Fruit fly (Drosophila melanogaster) whole organism, wandering third instar larva: Measurements from ENCODE around the gene pico.
A peak's percentile ranks its signal among the peaks of the same experiment; 100 is the strongest.

Experiments used
- Abd-B ChIP-seq: fragments of >200 bp; optimal IDR thresholded peaks from 2 replicates; lab custom pipeline; 2017; ENCODE audit warnings: missing biosample characterization, missing genetic modification characterization
- CG32264 ChIP-seq: fragments of 200-800 bp; sonication (Bioruptor generic); optimal IDR thresholded peaks from 2 replicates; lab custom pipeline; 2016; ENCODE audit warnings: missing biosample characterization, missing genetic modification characterization
- CG9705 ChIP-seq: fragments of 200-800 bp; sonication (Bioruptor generic); optimal IDR thresholded peaks from 2 replicates; lab custom pipeline; 2018; ENCODE audit warnings: missing biosample characterization, mild to moderate bottlenecking, missing genetic modification characterization
- CrebA ChIP-seq: fragments of 200-800 bp; sonication (Bioruptor generic); optimal IDR thresholded peaks from 2 replicates; lab custom pipeline; 2016; ENCODE audit warnings: missing biosample characterization, mild to moderate bottlenecking, missing genetic modification characterization, borderline replicate concordance
- Dfd ChIP-seq: fragments of >200 bp; optimal IDR thresholded peaks from 2 replicates; lab custom pipeline; 2017; ENCODE audit warnings: missing biosample characterization, missing genetic modification characterization
- Dif ChIP-seq: fragments of 200-275, 200-300 bp; sonication (Bioruptor generic); optimal IDR thresholded peaks from 2 replicates; lab custom pipeline; 2018; ENCODE audit warnings: missing biosample characterization, missing genetic modification characterization; ENCODE audit not compliant: partially characterized antibody
- GATAd ChIP-seq: sonication (Bioruptor generic); optimal IDR thresholded peaks from 2 replicates; lab custom pipeline; 2016; ENCODE audit warnings: missing biosample characterization, missing genetic modification characterization
- HLH106 ChIP-seq: fragments of 200-800 bp; optimal IDR thresholded peaks from 3 replicates; lab custom pipeline; 2019; ENCODE audit warnings: missing biosample characterization, mild to moderate bottlenecking, missing genetic modification characterization, moderate library complexity
- Hnf4 ChIP-seq: fragments of 200-800 bp; sonication (Bioruptor generic); optimal IDR thresholded peaks from 2 replicates; lab custom pipeline; 2016; ENCODE audit warnings: missing biosample characterization, mild to moderate bottlenecking, missing genetic modification characterization
- Hr78 ChIP-seq: fragments of >200 bp; optimal IDR thresholded peaks from 2 replicates; lab custom pipeline; 2017; ENCODE audit warnings: missing biosample characterization, missing genetic modification characterization
- Hr83 ChIP-seq: fragments of 200-300 bp; sonication (Bioruptor generic); optimal IDR thresholded peaks from 2 replicates; lab custom pipeline; 2016; ENCODE audit warnings: missing biosample characterization, mild to moderate bottlenecking, missing genetic modification characterization, moderate library complexity; ENCODE audit not compliant: poor library complexity, severe bottlenecking
- Jra ChIP-seq: sonication (Bioruptor generic); optimal IDR thresholded peaks from 2 replicates; lab custom pipeline; 2016; ENCODE audit warnings: missing biosample characterization, missing genetic modification characterization
- Mio ChIP-seq: sonication (Bioruptor generic); optimal IDR thresholded peaks from 2 replicates; lab custom pipeline; 2016; ENCODE audit warnings: missing biosample characterization, missing genetic modification characterization
- Myc ChIP-seq: fragments of >200 bp; optimal IDR thresholded peaks from 2 replicates; lab custom pipeline; 2017
- N ChIP-seq: fragments of >200 bp; optimal IDR thresholded peaks from 2 replicates; lab custom pipeline; 2018; ENCODE audit warnings: missing biosample characterization, missing external identifiers, missing genetic modification characterization
- OdsH ChIP-seq: fragments of 200-800 bp; sonication (Bioruptor generic); optimal IDR thresholded peaks from 2 replicates; lab custom pipeline; 2016; ENCODE audit warnings: missing biosample characterization, mild to moderate bottlenecking, missing genetic modification characterization
- Rel ChIP-seq, 2 experiments: fragments of 200-800 bp; sonication (Bioruptor generic) in 1 of 2; optimal IDR thresholded peaks; 2 replicates in 1 of 2; 3 replicates in 1 of 2; lab custom pipeline; 2016 to 2019; ENCODE audit warnings: mild to moderate bottlenecking in 2 of 2, missing biosample characterization in 2 of 2, missing genetic modification characterization in 2 of 2, moderate library complexity in 1 of 2
- Sp1 ChIP-seq: fragments of 200-800 bp; sonication (Bioruptor generic); optimal IDR thresholded peaks from 3 replicates; lab custom pipeline; 2019; ENCODE audit warnings: missing biosample characterization, mild to moderate bottlenecking, missing genetic modification characterization, moderate library complexity
- Vsx2 ChIP-seq: fragments of 200-300, 225-300 bp; sonication (Bioruptor generic); optimal IDR thresholded peaks from 2 replicates; lab custom pipeline; 2018; ENCODE audit warnings: missing biosample characterization, missing genetic modification characterization; ENCODE audit not compliant: partially characterized antibody
- br ChIP-seq: fragments of 200-800 bp; sonication (Bioruptor generic); optimal IDR thresholded peaks from 2 replicates; lab custom pipeline; 2016; ENCODE audit warnings: missing biosample characterization, missing genetic modification characterization
- brk ChIP-seq: fragments of 200-800 bp; sonication (Bioruptor generic); optimal IDR thresholded peaks from 2 replicates; lab custom pipeline; 2016; ENCODE audit warnings: missing biosample characterization, mild to moderate bottlenecking, missing genetic modification characterization
- dl ChIP-seq, 2 experiments: fragments of 175-275, 200-275 bp in 1 of 2; fragments of 200-275 bp in 1 of 2; sonication (Bioruptor generic); optimal IDR thresholded peaks; lab custom pipeline; 2018; ENCODE audit warnings: mild to moderate bottlenecking in 2 of 2, missing biosample characterization in 2 of 2, missing genetic modification characterization in 2 of 2, moderate library complexity in 2 of 2; ENCODE audit not compliant: partially characterized antibody in 2 of 2, insufficient read depth in 1 of 2
- dmrt93B ChIP-seq: fragments of 200-800 bp; sonication (Bioruptor generic); optimal IDR thresholded peaks from 2 replicates; lab custom pipeline; 2018; ENCODE audit warnings: missing biosample characterization, mild to moderate bottlenecking, missing genetic modification characterization
- dsf ChIP-seq: sonication (Bioruptor generic); optimal IDR thresholded peaks from 2 replicates; lab custom pipeline; 2016; ENCODE audit warnings: missing biosample characterization, missing genetic modification characterization, borderline replicate concordance
- ey ChIP-seq: fragments of 200-800 bp; sonication (Bioruptor generic); optimal IDR thresholded peaks from 2 replicates; lab custom pipeline; 2016; ENCODE audit warnings: missing biosample characterization, missing genetic modification characterization
- foxo ChIP-seq, 2 experiments: fragments of 200-800 bp; sonication (Bioruptor generic); optimal IDR thresholded peaks; 2 replicates in 1 of 2; 3 replicates in 1 of 2; lab custom pipeline; 2016 to 2017; ENCODE audit warnings: missing biosample characterization in 2 of 2, missing genetic modification characterization in 2 of 2
- fru ChIP-seq: fragments of 200-800 bp; sonication (Bioruptor generic); optimal IDR thresholded peaks from 3 replicates; lab custom pipeline; 2016; ENCODE audit warnings: missing biosample characterization, mild to moderate bottlenecking, missing genetic modification characterization
- h ChIP-seq: fragments of 200-800 bp; sonication (Bioruptor generic); optimal IDR thresholded peaks from 3 replicates; lab custom pipeline; 2016; ENCODE audit warnings: missing biosample characterization, mild to moderate bottlenecking, missing genetic modification characterization
- jim ChIP-seq: fragments of 175-275, 200-325 bp; sonication (Bioruptor generic); optimal IDR thresholded peaks from 2 replicates; lab custom pipeline; 2016; ENCODE audit warnings: missing biosample characterization, mild to moderate bottlenecking, missing genetic modification characterization
- lola ChIP-seq: fragments of >200 bp; optimal IDR thresholded peaks from 2 replicates; lab custom pipeline; 2017; ENCODE audit warnings: missing biosample characterization, missing genetic modification characterization
- pan ChIP-seq: fragments of >200 bp; optimal IDR thresholded peaks from 2 replicates; lab custom pipeline; 2017
- psq ChIP-seq: fragments of 200-800 bp; sonication (Bioruptor generic); optimal IDR thresholded peaks from 3 replicates; lab custom pipeline; 2017; ENCODE audit warnings: missing biosample characterization, mild to moderate bottlenecking, missing genetic modification characterization, moderate library complexity
- rgr ChIP-seq: fragments of 200-800 bp; sonication (Bioruptor generic); optimal IDR thresholded peaks from 3 replicates; lab custom pipeline; 2016; ENCODE audit warnings: missing biosample characterization, mild to moderate bottlenecking, missing genetic modification characterization
- sage ChIP-seq: fragments of 200-800 bp; sonication (Bioruptor generic); optimal IDR thresholded peaks from 2 replicates; lab custom pipeline; 2016; ENCODE audit warnings: missing biosample characterization, mild to moderate bottlenecking, missing genetic modification characterization
- sv ChIP-seq: fragments of 200-800 bp; sonication (Bioruptor generic); optimal IDR thresholded peaks from 3 replicates; lab custom pipeline; 2016; ENCODE audit warnings: missing biosample characterization, missing genetic modification characterization
- tai ChIP-seq: sonication (Bioruptor generic); optimal IDR thresholded peaks from 2 replicates; lab custom pipeline; 2016; ENCODE audit warnings: missing biosample characterization, missing genetic modification characterization
- usp ChIP-seq: fragments of >200 bp; optimal IDR thresholded peaks from 2 replicates; lab custom pipeline; 2017; ENCODE audit warnings: missing biosample characterization, missing genetic modification characterization
- woc ChIP-seq: sonication (Bioruptor generic); optimal IDR thresholded peaks from 2 replicates; lab custom pipeline; 2016; ENCODE audit warnings: missing biosample characterization, mild to moderate bottlenecking, missing genetic modification characterization

Gene pico

dm6 chrX:19876836-19877468 is 25.1 kb upstream of the pico start:
- TF ChIP-seq Vsx2 (GFP tag; lab: Kevin White, UChicago) (peak; percentile 10), Dif (GFP tag; lab: Kevin White, UChicago) (peak; percentile 69), ey (peak; percentile 70), psq (peak; percentile 78), woc (GFP tag; lab: Kevin White, UChicago) (peak; percentile 66), Sp1 (peak; percentile 65), lola (no peak), dmrt93B (GFP tag; lab: Kevin White, UChicago) (peak; percentile 71), Jra (GFP tag; lab: Kevin White, UChicago) (no peak), h (GFP tag; lab: Kevin White, UChicago) (peak; percentile 66), fru (GFP tag; lab: Kevin White, UChicago) (peak; percentile 81), CrebA (GFP tag; lab: Kevin White, UChicago) (no peak), dl (GFP tag; optimal IDR thresholded peaks at IDR 0.05; lab: Kevin White, UChicago; ENCODE audit: insufficient read depth in 1 of 2, partially characterized antibody in 2 of 2) (peak; percentile 57 to 75), Hr78 (GFP tag; lab: Kevin White, UChicago) (no peak), Hr83 (GFP tag; lab: Kevin White, UChicago) (no peak), Hnf4 (GFP tag; lab: Kevin White, UChicago) (peak; percentile 17), foxo (GFP tag; optimal IDR thresholded peaks at IDR 0.05; lab: Kevin White, UChicago) (peak in 1 of 2 experiments; percentile 81), rgr (GFP tag; lab: Kevin White, UChicago) (peak; percentile 72), CG9705 (GFP tag; lab: Kevin White, UChicago) (peak; percentile 15), Rel (GFP tag; optimal IDR thresholded peaks at IDR 0.05; lab: Kevin White, UChicago) (no peak), Rel (tag; optimal IDR thresholded peaks at IDR 0.05; lab: Kevin White, UChicago) (no peak), HLH106 (tag; lab: Kevin White, UChicago) (peak; percentile 74), dsf (GFP tag; lab: Kevin White, UChicago) (no peak), OdsH (GFP tag; lab: Kevin White, UChicago) (peak; percentile 74), br (GFP tag; lab: Kevin White, UChicago) (peak; percentile 54), Abd-B (GFP tag; lab: Kevin White, UChicago) (no peak)

dm6 chrX:19875629-19876028 is 23.8 kb upstream of the pico start:
- TF ChIP-seq woc (GFP tag; lab: Kevin White, UChicago), result no peak
- TF ChIP-seq, all 38 proteins: peak for 0

- TF ChIP-seq pan (lab: Kevin White, UChicago) (no peak), rgr (GFP tag; lab: Kevin White, UChicago) (peak; percentile 70), CG9705 (GFP tag; lab: Kevin White, UChicago) (peak; percentile 49), tai (GFP tag; lab: Kevin White, UChicago) (no peak), Hnf4 (GFP tag; lab: Kevin White, UChicago) (peak; percentile 68), OdsH (GFP tag; lab: Kevin White, UChicago) (peak; percentile 70), woc (GFP tag; lab: Kevin White, UChicago) (peak; percentile 25), ey (peak; percentile 78), N (GFP tag; lab: Kevin White, UChicago) (no peak), HLH106 (tag; lab: Kevin White, UChicago) (peak; percentile 78), sv (GFP tag; lab: Kevin White, UChicago) (no peak), Myc (lab: Kevin White, UChicago) (no peak), psq (peak; percentile 53), h (GFP tag; lab: Kevin White, UChicago) (peak; percentile 80), GATAd (GFP tag; lab: Kevin White, UChicago) (no peak), Vsx2 (GFP tag; lab: Kevin White, UChicago) (no peak), Dfd (GFP tag; lab: Kevin White, UChicago) (no peak), Jra (GFP tag; lab: Kevin White, UChicago) (peak; percentile 23), CrebA (GFP tag; lab: Kevin White, UChicago) (no peak), dmrt93B (GFP tag; lab: Kevin White, UChicago) (peak; percentile 76), fru (GFP tag; lab: Kevin White, UChicago) (peak; percentile 86), Hr83 (GFP tag; lab: Kevin White, UChicago) (no peak), usp (GFP tag; lab: Kevin White, UChicago) (no peak), sage (no peak), brk (GFP tag; lab: Kevin White, UChicago) (no peak), Dif (GFP tag; lab: Kevin White, UChicago) (no peak), lola (no peak), Abd-B (GFP tag; lab: Kevin White, UChicago) (no peak), br (GFP tag; lab: Kevin White, UChicago) (peak; percentile 73), Rel (GFP tag; optimal IDR thresholded peaks at IDR 0.05; lab: Kevin White, UChicago) (no peak), Rel (tag; optimal IDR thresholded peaks at IDR 0.05; lab: Kevin White, UChicago) (peak; percentile 8), Sp1 (peak; percentile 83), Mio (GFP tag; lab: Kevin White, UChicago) (no peak), CG32264 (GFP tag; lab: Kevin White, UChicago) (no peak), dl (GFP tag; optimal IDR thresholded peaks at IDR 0.05; lab: Kevin White, UChicago; ENCODE audit: insufficient read depth in 1 of 2, partially characterized antibody in 2 of 2) (no peak), jim (GFP tag; lab: Kevin White, UChicago) (no peak), Hr78 (GFP tag; lab: Kevin White, UChicago) (no peak), dsf (GFP tag; lab: Kevin White, UChicago) (no peak), foxo (GFP tag; optimal IDR thresholded peaks at IDR 0.05; lab: Kevin White, UChicago) (peak in 1 of 2 experiments; percentile 80)
Measured at dm6 chrX:19875059-19875458, 23.2 kb upstream of the pico start.
